Fruit fly (Drosophila melanogaster): Measurements from ENCODE around the gene nrv1.

The nrv1 gene

DNA sequence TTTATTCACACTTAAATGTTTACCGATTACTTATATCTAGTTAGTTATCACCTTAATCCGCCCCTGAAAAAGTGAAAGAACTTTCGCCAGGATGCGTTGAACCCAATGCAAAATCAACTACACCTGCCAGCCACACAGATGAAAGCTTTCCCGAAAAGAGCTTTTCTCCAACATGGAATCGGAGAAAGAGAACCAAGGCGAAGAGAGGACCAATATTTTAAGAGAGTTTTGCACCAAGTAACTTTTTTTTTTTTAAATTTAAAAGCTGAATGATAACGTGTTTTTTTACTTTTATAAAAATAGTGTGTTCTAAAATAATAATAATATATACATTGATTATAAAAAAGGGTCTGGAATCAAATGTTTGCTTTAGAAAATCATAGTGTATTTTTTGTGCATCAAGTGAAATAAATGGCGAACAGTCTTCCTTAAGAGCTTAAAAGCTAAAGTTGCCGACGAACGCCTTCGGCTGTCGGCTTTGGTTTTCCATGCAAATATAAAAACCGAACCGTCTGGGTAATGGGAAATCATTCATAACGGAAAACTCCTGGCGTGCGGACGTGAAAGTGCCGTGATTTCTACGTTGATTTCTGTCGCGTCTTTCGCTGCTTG, 44.6 kb downstream of the nrv1 start, which contains the start of gene meng (continued):
- TF ChIP-seq Hmr (GFP tag; optimal IDR thresholded peaks at IDR 0.05) (peak; percentile 6), esg (GFP tag; conservative IDR thresholded peaks at IDR 0.05) (no peak), CG8924 (tag; optimal IDR thresholded peaks at IDR 0.05) (no peak), CG2875 (GFP tag; optimal IDR thresholded peaks at IDR 0.05) (no peak), CG11456 (GFP tag; IDR thresholded peaks at IDR 0.05) (no peak)

dm6 chr2L:6740088-6740487, 46.6 kb downstream of the nrv1 start, which contains the start of gene TTLL3A:
TSS of gene TTLL3A (minus strand) at chr2L:6740188.
- TF ChIP-seq tx (GFP tag; optimal IDR thresholded peaks at IDR 0.05): no peak
- 0 out of 2 replicates have a peak, but pooled peaks have one; percentile 21 for TF ChIP-seq slbo (GFP tag; IDR thresholded peaks at IDR 0.05)
- no peak for TF ChIP-seq rib (GFP tag; IDR thresholded peaks at IDR 0.05)

DNA sequence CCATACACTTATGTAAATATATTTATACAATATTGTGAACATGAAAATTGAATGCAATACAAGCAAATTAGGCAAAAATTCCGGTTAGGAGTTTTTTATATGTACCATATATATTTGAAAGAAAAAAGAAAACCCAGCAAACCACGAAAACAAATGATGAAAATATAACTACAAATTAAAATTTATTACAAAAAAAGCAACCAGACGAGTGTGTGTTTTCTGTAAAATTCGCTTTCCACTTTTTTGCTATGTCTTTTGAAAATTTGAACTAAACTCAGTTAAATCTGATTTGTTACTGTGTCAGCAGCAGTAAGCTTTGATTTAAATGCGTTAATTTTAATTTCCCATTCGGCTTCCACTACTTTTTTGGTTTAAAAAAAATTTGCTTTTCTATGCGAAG, 54.1 kb downstream of the nrv1 start, which contains the start of gene TTLL3B:
Gene TTLL3B, plus strand, starts transcription at position 301 of the 400 bp plus-strand sequence.
- TF ChIP-seq CG7963 (GFP tag; IDR thresholded peaks at IDR 0.05; ENCODE audit: partially characterized antibody) (no peak), Asciz (GFP tag; optimal IDR thresholded peaks at IDR 0.05) (no peak), CG5245 (GFP tag; optimal IDR thresholded peaks at IDR 0.05) (no peak), CG3163 (GFP tag; optimal IDR thresholded peaks at IDR 0.05) (no peak), prd (optimal IDR thresholded peaks at IDR 0.05) (no peak), prd (GFP tag; IDR thresholded peaks at IDR 0.05) (no peak), Rx (GFP tag; IDR thresholded peaks at IDR 0.05) (no peak), dimm (GFP tag; IDR thresholded peaks at IDR 0.05) (no peak)
